Fruit fly (Drosophila melanogaster): ENCODE measurements around the gene GstZ2.
A peak's percentile ranks its signal among the peaks of the same experiment; 100 is the strongest.

GstZ2 gene

dm6 chr3R:9417577-9418334 is 42.7 kb downstream of the GstZ2 start, which contains the start of gene ps (continued):
- TF ChIP-seq amos (GFP tag; IDR thresholded peaks at IDR 0.05; ENCODE audit: partially characterized antibody), result no peak
- no peak for TF ChIP-seq nau (GFP tag; optimal IDR thresholded peaks at IDR 0.05)
- TF ChIP-seq scrt (GFP tag; optimal IDR thresholded peaks at IDR 0.05), result peak; percentile 44
- no peak for TF ChIP-seq TFAM (GFP tag; optimal IDR thresholded peaks at IDR 0.05)
- peak; percentile 77 for TF ChIP-seq CG10543 (GFP tag; optimal IDR thresholded peaks at IDR 0.05)
- TF ChIP-seq Hsf (GFP tag; optimal IDR thresholded peaks at IDR 0.05), result no peak
- no peak for TF ChIP-seq CG11723 (GFP tag; optimal IDR thresholded peaks at IDR 0.05)
- no peak for TF ChIP-seq ro (GFP tag; IDR thresholded peaks at IDR 0.05)
- TF ChIP-seq ham (GFP tag; IDR thresholded peaks at IDR 0.05), result no peak
- TF ChIP-seq gce (GFP tag; IDR thresholded peaks at IDR 0.05), result no peak
- TF ChIP-seq Mad (GFP tag; optimal IDR thresholded peaks at IDR 0.05), result no peak
- no peak for TF ChIP-seq CG6654 (GFP tag; optimal IDR thresholded peaks at IDR 0.05)
- no peak for TF ChIP-seq hbn (GFP tag; IDR thresholded peaks at IDR 0.05; ENCODE audit: partially characterized antibody)
- TF ChIP-seq gcm2 (GFP tag; optimal IDR thresholded peaks at IDR 0.05), result no peak
- TF ChIP-seq pho (GFP tag; optimal IDR thresholded peaks at IDR 0.05), result no peak
- no peak for TF ChIP-seq wdn (GFP tag; IDR thresholded peaks at IDR 0.05)
- no peak for TF ChIP-seq pum (GFP tag; optimal IDR thresholded peaks at IDR 0.05)
- TF ChIP-seq Ptx1 (GFP tag; IDR thresholded peaks at IDR 0.05), result no peak
- no peak for TF ChIP-seq ERR (GFP tag; optimal IDR thresholded peaks at IDR 0.05)
- no peak for TF ChIP-seq run (tag; optimal IDR thresholded peaks at IDR 0.05)
- TF ChIP-seq CG8478 (optimal IDR thresholded peaks at IDR 0.05), result no peak
- no peak for TF ChIP-seq CG12391 (tag; optimal IDR thresholded peaks at IDR 0.05)
- TF ChIP-seq CG13287 (GFP tag; IDR thresholded peaks at IDR 0.05; ENCODE audit: partially characterized antibody), result no peak
- peak; percentile 50 for TF ChIP-seq NfI (GFP tag; optimal IDR thresholded peaks at IDR 0.05)
- TF ChIP-seq CG9797 (GFP tag; optimal IDR thresholded peaks at IDR 0.05), result no peak
- peak; percentile 91 to 97 for TF ChIP-seq Trl (optimal IDR thresholded peaks at IDR 0.05)
- peak; percentile 61 for TF ChIP-seq Trl (GFP tag; optimal IDR thresholded peaks at IDR 0.05)
- TF ChIP-seq Xrp1 (GFP tag; IDR thresholded peaks at IDR 0.05), result no peak
- no peak for TF ChIP-seq tll (GFP tag; optimal IDR thresholded peaks at IDR 0.05)
- no peak for TF ChIP-seq crol (GFP tag; IDR thresholded peaks at IDR 0.05)
- no peak for TF ChIP-seq Nf-YB (GFP tag; optimal IDR thresholded peaks at IDR 0.05)
- TF ChIP-seq H15 (GFP tag; IDR thresholded peaks at IDR 0.05), result no peak
- TF ChIP-seq CG13894 (tag; optimal IDR thresholded peaks at IDR 0.05), result peak; percentile 16
- no peak for TF ChIP-seq sr (GFP tag; IDR thresholded peaks at IDR 0.05)
- TF ChIP-seq CG32772 (GFP tag; IDR thresholded peaks at IDR 0.05), result no peak
- TF ChIP-seq Lpt (GFP tag; optimal IDR thresholded peaks at IDR 0.05), result no peak
- no peak for TF ChIP-seq Atf3 (GFP tag; optimal IDR thresholded peaks at IDR 0.05)
- no peak for TF ChIP-seq chif (GFP tag; optimal IDR thresholded peaks at IDR 0.05)
- TF ChIP-seq bcd (GFP tag; optimal IDR thresholded peaks at IDR 0.05), result no peak
- TF ChIP-seq CG3726 (GFP tag; IDR thresholded peaks at IDR 0.05), result no peak
- no peak for TF ChIP-seq Taf1 (GFP tag; IDR thresholded peaks at IDR 0.05)
- no peak for TF ChIP-seq hkb (optimal IDR thresholded peaks at IDR 0.05)
- TF ChIP-seq hkb (GFP tag; IDR thresholded peaks at IDR 0.05), result no peak
- no peak for TF ChIP-seq CG9609 (GFP tag; optimal IDR thresholded peaks at IDR 0.05)
- TF ChIP-seq CG10462 (GFP tag; optimal IDR thresholded peaks at IDR 0.05), result no peak
- no peak for TF ChIP-seq phol (tag; optimal IDR thresholded peaks at IDR 0.05)
- TF ChIP-seq ci (GFP tag; IDR thresholded peaks at IDR 0.05), result no peak
- TF ChIP-seq yki (optimal IDR thresholded peaks at IDR 0.05), result no peak
- peak; percentile 51 for TF ChIP-seq sug (tag; optimal IDR thresholded peaks at IDR 0.05)
- peak; percentile 6 for TF ChIP-seq Max (GFP tag; optimal IDR thresholded peaks at IDR 0.05)
- no peak for TF ChIP-seq Optix (GFP tag; IDR thresholded peaks at IDR 0.05)
- TF ChIP-seq CG15011 (GFP tag; optimal IDR thresholded peaks at IDR 0.05), result no peak
